Worm (Caenorhabditis elegans) whole organism, late embryonic: ENCODE results near the gene ift-43.
A peak's percentile ranks its signal among the peaks of the same experiment; 100 is the strongest.

ENCODE experiments used
- F13H6.1 ChIP-seq: sonication (generic microtip); optimal IDR thresholded peaks from 2 replicates; lab custom pipeline; 2016; ENCODE audit warnings: missing genetic modification characterization, missing compliant biosample characterization
- K02D7.2 ChIP-seq: sonication (generic microtip); optimal IDR thresholded peaks from 2 replicates; lab custom pipeline; 2017; ENCODE audit warnings: mild to moderate bottlenecking, missing genetic modification characterization, missing compliant biosample characterization
- T23F11.4 ChIP-seq: fragments of 200-800 bp; sonication (Bioruptor generic); optimal IDR thresholded peaks from 2 replicates; lab custom pipeline; 2018; ENCODE audit warnings: mild to moderate bottlenecking, missing genetic modification characterization, missing compliant biosample characterization
- Y22D7AL.16 ChIP-seq: sonication (generic microtip); optimal IDR thresholded peaks from 2 replicates; lab custom pipeline; 2016; ENCODE audit warnings: missing genetic modification characterization, missing compliant biosample characterization
- ama-1 ChIP-seq: fragments of 150-350 bp; optimal IDR thresholded peaks from 2 replicates; lab custom pipeline; 2014
- ceh-14 ChIP-seq: sonication (generic microtip); optimal IDR thresholded peaks from 2 replicates; lab custom pipeline; 2016; ENCODE audit warnings: missing genotype, missing genetic modification characterization, missing compliant biosample characterization
- ceh-18 ChIP-seq: sonication (generic microtip); optimal IDR thresholded peaks from 2 replicates; lab custom pipeline; 2016; ENCODE audit warnings: missing genetic modification characterization, missing compliant biosample characterization
- ceh-19 ChIP-seq: fragments of 200-800 bp; sonication (Bioruptor generic); optimal IDR thresholded peaks from 2 replicates; lab custom pipeline; 2018; ENCODE audit warnings: mild to moderate bottlenecking, missing genetic modification characterization, missing compliant biosample characterization
- ceh-22 ChIP-seq: sonication (generic microtip); optimal IDR thresholded peaks from 2 replicates; lab custom pipeline; 2017; ENCODE audit warnings: missing biosample characterization, missing genetic modification characterization
- ceh-30 ChIP-seq: fragments of 150-350 bp; optimal IDR thresholded peaks from 2 replicates; lab custom pipeline; 2014; ENCODE audit warnings: missing biosample characterization, missing genetic modification characterization
- ceh-31 ChIP-seq: sonication (generic microtip); optimal IDR thresholded peaks from 2 replicates; lab custom pipeline; 2016; ENCODE audit warnings: missing genetic modification characterization, missing compliant biosample characterization
- ceh-34 ChIP-seq: sonication (generic microtip); optimal IDR thresholded peaks from 2 replicates; lab custom pipeline; 2016; ENCODE audit warnings: mild to moderate bottlenecking, missing genetic modification characterization, missing compliant biosample characterization
- ceh-45 ChIP-seq: fragments of 200-800 bp; sonication (Bioruptor generic); IDR thresholded peaks from 2 replicates; pipeline ENCODE4 v1.3.6; 2022; ENCODE audit warnings: missing genetic modification reagents, missing genetic modification characterization, missing compliant biosample characterization
- ceh-48 ChIP-seq: sonication (generic microtip); optimal IDR thresholded peaks from 2 replicates; lab custom pipeline; 2016; ENCODE audit warnings: missing genetic modification characterization, inconsistent platforms, missing compliant biosample characterization
- ceh-6 ChIP-seq: fragments of 200-800 bp; sonication (Bioruptor generic); optimal IDR thresholded peaks from 2 replicates; lab custom pipeline; 2018; ENCODE audit warnings: mild to moderate bottlenecking, missing genetic modification characterization, missing compliant biosample characterization
- che-1 ChIP-seq: sonication (generic microtip); optimal IDR thresholded peaks from 2 replicates; lab custom pipeline; 2016; ENCODE audit warnings: mild to moderate bottlenecking, missing genetic modification characterization, missing compliant biosample characterization
- dve-1 ChIP-seq: sonication (generic microtip); optimal IDR thresholded peaks from 2 replicates; lab custom pipeline; 2017; ENCODE audit warnings: antibody characterized with exemption, mild to moderate bottlenecking, missing genetic modification characterization, missing compliant biosample characterization
- elt-2 ChIP-seq: sonication (generic microtip); optimal IDR thresholded peaks from 2 replicates; lab custom pipeline; 2016; ENCODE audit warnings: missing genetic modification reagents, missing genetic modification characterization, missing compliant biosample characterization
- ets-4 ChIP-seq: sonication (generic microtip); optimal IDR thresholded peaks from 2 replicates; lab custom pipeline; 2016; ENCODE audit warnings: missing genetic modification characterization, missing compliant biosample characterization
- fkh-6 ChIP-seq: sonication (generic microtip); optimal IDR thresholded peaks from 2 replicates; lab custom pipeline; 2016; ENCODE audit warnings: missing genetic modification characterization, missing compliant biosample characterization
- gmeb-2 ChIP-seq: sonication (generic microtip); optimal IDR thresholded peaks from 2 replicates; lab custom pipeline; 2016; ENCODE audit warnings: missing genetic modification characterization, inconsistent platforms, missing compliant biosample characterization
- hlh-13 ChIP-seq: fragments of 200-800 bp; sonication (Bioruptor generic); optimal IDR thresholded peaks from 2 replicates; lab custom pipeline; 2018; ENCODE audit warnings: mild to moderate bottlenecking, missing genetic modification characterization, missing compliant biosample characterization
- hlh-15 ChIP-seq: sonication (generic microtip); optimal IDR thresholded peaks from 2 replicates; lab custom pipeline; 2016; ENCODE audit warnings: missing genetic modification characterization, missing compliant biosample characterization
- hlh-30 ChIP-seq: sonication (generic microtip); optimal IDR thresholded peaks from 2 replicates; lab custom pipeline; 2017; ENCODE audit warnings: antibody characterized with exemption, missing genetic modification characterization, missing compliant biosample characterization; ENCODE audit not compliant: insufficient read depth
- hlh-8 ChIP-seq: sonication (generic microtip); optimal IDR thresholded peaks from 2 replicates; lab custom pipeline; 2016; ENCODE audit warnings: missing genotype, missing genetic modification characterization, missing compliant biosample characterization
- lin-11 ChIP-seq: fragments of 200-800 bp; sonication (Bioruptor generic); optimal IDR thresholded peaks from 2 replicates; lab custom pipeline; 2018; ENCODE audit warnings: mild to moderate bottlenecking, missing genetic modification characterization, missing compliant biosample characterization
- madf-2 ChIP-seq: sonication (generic microtip); optimal IDR thresholded peaks from 2 replicates; lab custom pipeline; 2017; ENCODE audit warnings: missing genetic modification characterization, missing compliant biosample characterization
- nfya-1 ChIP-seq: sonication (generic microtip); optimal IDR thresholded peaks from 2 replicates; lab custom pipeline; 2017; ENCODE audit warnings: missing genetic modification characterization, mild to moderate bottlenecking, missing compliant biosample characterization, antibody characterized with exemption, moderate library complexity
- nhr-232 ChIP-seq: sonication (generic microtip); optimal IDR thresholded peaks from 2 replicates; lab custom pipeline; 2016; ENCODE audit warnings: missing genetic modification characterization, missing compliant biosample characterization
- npax-4 ChIP-seq: sonication (generic microtip); optimal IDR thresholded peaks from 2 replicates; lab custom pipeline; 2016; ENCODE audit warnings: missing genetic modification characterization, missing compliant biosample characterization
- odd-2 ChIP-seq: sonication (generic microtip); optimal IDR thresholded peaks from 2 replicates; lab custom pipeline; 2017; ENCODE audit warnings: antibody characterized with exemption, mild to moderate bottlenecking, missing genetic modification characterization, missing compliant biosample characterization
- pat-9 ChIP-seq: fragments of 200-800 bp; sonication (Bioruptor generic); optimal IDR thresholded peaks from 2 replicates; lab custom pipeline; 2018; ENCODE audit warnings: mild to moderate bottlenecking, missing genetic modification characterization, moderate library complexity, missing compliant biosample characterization
- pax-1 ChIP-seq: fragments of 150-350 bp; optimal IDR thresholded peaks from 2 replicates; lab custom pipeline; 2014; ENCODE audit warnings: missing biosample characterization, missing genetic modification characterization
- pha-2 ChIP-seq: sonication (generic microtip); optimal IDR thresholded peaks from 2 replicates; lab custom pipeline; 2017; ENCODE audit warnings: mild to moderate bottlenecking, missing genetic modification characterization, missing compliant biosample characterization
- pros-1 ChIP-seq: fragments of 150-350 bp; optimal IDR thresholded peaks from 2 replicates; lab custom pipeline; 2014; ENCODE audit warnings: missing biosample characterization, missing genetic modification reagents, missing genetic modification characterization
- ref-2 ChIP-seq: sonication (generic microtip); optimal IDR thresholded peaks from 2 replicates; lab custom pipeline; 2016; ENCODE audit warnings: missing genetic modification characterization, missing compliant biosample characterization
- rnt-1 ChIP-seq: sonication (generic microtip); optimal IDR thresholded peaks from 2 replicates; lab custom pipeline; 2016; ENCODE audit warnings: missing genetic modification characterization, missing compliant biosample characterization
- sdc-2 ChIP-seq: sonication (generic microtip); optimal IDR thresholded peaks from 2 replicates; lab custom pipeline; 2016; ENCODE audit warnings: missing genotype, missing genetic modification characterization, missing compliant biosample characterization
- sox-2 ChIP-seq: fragments of 200-800 bp; sonication (Bioruptor generic); IDR thresholded peaks from 2 replicates; pipeline ENCODE4 v1.3.6; 2022; ENCODE audit warnings: missing genetic modification reagents, missing genetic modification characterization, missing compliant biosample characterization
- sox-4 ChIP-seq: sonication (generic microtip); optimal IDR thresholded peaks from 2 replicates; lab custom pipeline; 2017; ENCODE audit warnings: mild to moderate bottlenecking, missing genetic modification characterization, inconsistent platforms, missing compliant biosample characterization
- syd-9 ChIP-seq: sonication (generic microtip); optimal IDR thresholded peaks from 2 replicates; lab custom pipeline; 2016; ENCODE audit warnings: mild to moderate bottlenecking, missing genetic modification characterization, moderate library complexity, missing compliant biosample characterization
- tbx-2 ChIP-seq: sonication (generic microtip); optimal IDR thresholded peaks from 2 replicates; lab custom pipeline; 2016; ENCODE audit warnings: missing genetic modification characterization, missing compliant biosample characterization
- tbx-7 ChIP-seq: sonication (generic microtip); optimal IDR thresholded peaks from 2 replicates; lab custom pipeline; 2016; ENCODE audit warnings: missing genotype, missing genetic modification characterization, missing compliant biosample characterization
- ttx-3 ChIP-seq: sonication (generic microtip); optimal IDR thresholded peaks from 2 replicates; lab custom pipeline; 2016; ENCODE audit warnings: missing genetic modification reagents, missing genetic modification characterization, missing compliant biosample characterization
- unc-3 ChIP-seq, 2 experiments: fragments of 200-800 bp in 1 of 2; sonication (Bioruptor generic) in 1 of 2; sonication (generic microtip) in 1 of 2; conservative IDR thresholded peaks in 1 of 2; optimal IDR thresholded peaks in 1 of 2; 2 replicates each; pipeline versions ENCODE4 v1.3.6 to Lab custom; 2016 to 2022; ENCODE audit warnings: missing compliant biosample characterization in 2 of 2, missing genetic modification characterization in 2 of 2, missing genetic modification reagents in 1 of 2
- unc-42 ChIP-seq: sonication (generic microtip); optimal IDR thresholded peaks from 2 replicates; lab custom pipeline; 2016; ENCODE audit warnings: missing genotype, missing genetic modification characterization, missing compliant biosample characterization
- unc-55 ChIP-seq: sonication (generic microtip); optimal IDR thresholded peaks from 2 replicates; lab custom pipeline; 2017; ENCODE audit warnings: missing biosample characterization, missing genetic modification reagents, missing genetic modification characterization
- zip-5 ChIP-seq: sonication (generic microtip); optimal IDR thresholded peaks from 2 replicates; lab custom pipeline; 2016; ENCODE audit warnings: missing genetic modification characterization, missing compliant biosample characterization

The ift-43 gene

DNA sequence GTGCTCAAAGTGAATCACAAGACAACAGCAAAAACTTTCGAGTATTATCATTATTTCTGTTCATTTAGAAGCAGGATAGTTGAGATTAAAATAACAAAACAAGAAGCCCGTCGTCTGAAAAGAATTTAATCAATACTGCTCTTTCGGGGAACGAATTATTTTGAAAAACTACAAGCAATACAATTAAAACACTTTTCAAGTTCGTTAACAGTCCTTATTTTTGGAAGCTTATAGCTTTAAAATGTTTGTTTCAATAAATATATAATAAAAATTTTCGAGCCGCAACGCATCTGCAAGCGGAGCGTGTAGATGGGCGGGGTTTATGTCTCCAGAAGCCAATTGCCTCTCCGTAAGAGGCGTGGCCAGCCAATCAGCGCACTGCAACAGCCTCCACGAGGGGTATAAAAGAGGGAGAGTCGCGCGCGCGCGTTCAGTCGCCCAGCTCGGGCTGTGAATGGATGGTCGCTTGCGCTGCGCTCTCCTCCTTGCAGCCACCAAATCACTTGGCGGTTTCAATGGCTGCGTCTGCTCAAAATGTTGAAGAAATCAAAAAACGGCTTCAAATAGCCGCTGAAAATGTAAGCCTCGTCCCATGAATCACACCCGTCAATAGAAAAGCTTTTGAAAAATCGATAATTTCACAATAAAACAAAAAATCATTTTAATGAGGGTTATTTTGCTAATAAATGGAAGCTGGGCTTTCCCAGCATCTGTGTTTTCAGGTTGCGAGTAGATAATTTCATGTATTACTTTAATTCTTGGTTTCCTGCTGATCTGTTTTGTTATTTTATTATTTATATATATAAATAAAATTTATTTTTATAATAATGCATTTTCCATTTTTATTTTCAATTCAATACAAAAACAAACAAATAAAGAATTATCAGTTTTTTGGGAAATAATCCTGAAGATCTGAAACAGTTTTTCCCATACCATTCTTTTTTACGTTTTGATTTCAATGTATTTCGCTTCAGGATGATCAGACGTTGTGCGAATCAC, at the start of gene ift-43, which contains the start of gene mdt-26:
ift-43 (minus strand) TSS at position 51 of the 999 bp plus-strand sequence.
mdt-26 (plus strand) TSS at position 446 of the 999 bp plus-strand sequence.
- TF ChIP-seq nhr-232 (peak; percentile 17), hlh-8 (tag; lab: Kevin White, UChicago) (no peak), gmeb-2 (tag; lab: Kevin White, UChicago) (peak; percentile 59), tbx-2 (tag; lab: Kevin White, UChicago) (peak; percentile 73), hlh-30 (tag; lab: Kevin White, UChicago) (peak; percentile 52), pros-1 (tag; lab: Kevin White, UChicago) (peak; percentile 55), ceh-48 (peak; percentile 51), sdc-2 (tag; lab: Kevin White, UChicago) (peak; percentile 41), ama-1 (lab: Kevin White, UChicago) (peak; percentile 98), ceh-30 (no peak), unc-42 (peak; percentile 58), rnt-1 (tag; lab: Kevin White, UChicago) (peak; percentile 57), F13H6.1 (no peak), unc-3 (GFP tag; conservative IDR thresholded peaks at IDR 0.05; lab: Robert Waterston, UW) (0 out of 2 replicates have a peak, but pooled peaks have one; percentile 28), unc-3 (tag; optimal IDR thresholded peaks at IDR 0.05; lab: Kevin White, UChicago) (no peak), ceh-14 (peak; percentile 11), madf-2 (peak; percentile 55), tbx-7 (tag; lab: Kevin White, UChicago) (peak; percentile 14), ttx-3 (peak; percentile 16), sox-4 (tag; lab: Kevin White, UChicago) (peak; percentile 60), pha-2 (tag; lab: Kevin White, UChicago) (peak; percentile 29), pat-9 (tag; lab: Kevin White, UChicago) (peak; percentile 14), ceh-6 (GFP tag; lab: Kevin White, UChicago) (peak; percentile 33), hlh-15 (tag; lab: Kevin White, UChicago) (no peak), syd-9 (tag; lab: Kevin White, UChicago) (peak; percentile 18), ceh-19 (peak; percentile 4), ceh-22 (tag; lab: Kevin White, UChicago) (peak; percentile 53), ref-2 (tag; lab: Kevin White, UChicago) (peak; percentile 30), K02D7.2 (tag; lab: Kevin White, UChicago) (no peak), elt-2 (tag; lab: Kevin White, UChicago) (peak; percentile 67), ets-4 (tag; lab: Kevin White, UChicago) (peak; percentile 23), nfya-1 (tag; lab: Kevin White, UChicago) (peak; percentile 100), ceh-34 (tag; lab: Kevin White, UChicago) (peak; percentile 9), che-1 (peak; percentile 14), pax-1 (tag; lab: Kevin White, UChicago) (peak; percentile 37), fkh-6 (tag; lab: Kevin White, UChicago) (peak; percentile 56), ceh-31 (tag; lab: Kevin White, UChicago) (peak; percentile 78), ceh-45 (GFP tag; lab: Robert Waterston, UW) (peak; percentile 58; the same call in 1 of the 2 replicates), lin-11 (tag; lab: Kevin White, UChicago) (peak; percentile 55), T23F11.4 (GFP tag; lab: Kevin White, UChicago) (no peak), unc-55 (peak; percentile 70), sox-2 (GFP tag; lab: Robert Waterston, UW) (peak; percentile 17; the same call in 1 of the 2 replicates), Y22D7AL.16 (no peak), odd-2 (tag; lab: Kevin White, UChicago) (no peak), ceh-18 (peak; percentile 17), dve-1 (peak; percentile 27), zip-5 (no peak), npax-4 (tag; lab: Kevin White, UChicago) (no peak), hlh-13 (GFP tag; lab: Kevin White, UChicago) (no peak)
